Worm (Caenorhabditis elegans) whole organism, L4/young adult: ENCODE data around the gene nep-6.
"Not testable (repeated sequence)": the region's sequence is repeated elsewhere in the genome, so short reads cannot be mapped to it uniquely, and the experiment has no call there.

Experiments
- W03F9.2 ChIP-seq: fragments of 150-350 bp; optimal IDR thresholded peaks from 2 replicates; lab custom pipeline; 2014; ENCODE audit warnings: missing biosample characterization, missing genetic modification characterization
- dao-5 ChIP-seq: sonication (generic microtip); optimal IDR thresholded peaks from 2 replicates; lab custom pipeline; 2016; ENCODE audit warnings: missing genotype, missing genetic modification characterization, moderate library complexity, missing compliant biosample characterization
- him-1 ChIP-seq: sonication (generic microtip); optimal IDR thresholded peaks from 2 replicates; lab custom pipeline; 2016; ENCODE audit warnings: missing genotype, missing genetic modification reagents, missing genetic modification characterization, missing compliant biosample characterization

DNA sequence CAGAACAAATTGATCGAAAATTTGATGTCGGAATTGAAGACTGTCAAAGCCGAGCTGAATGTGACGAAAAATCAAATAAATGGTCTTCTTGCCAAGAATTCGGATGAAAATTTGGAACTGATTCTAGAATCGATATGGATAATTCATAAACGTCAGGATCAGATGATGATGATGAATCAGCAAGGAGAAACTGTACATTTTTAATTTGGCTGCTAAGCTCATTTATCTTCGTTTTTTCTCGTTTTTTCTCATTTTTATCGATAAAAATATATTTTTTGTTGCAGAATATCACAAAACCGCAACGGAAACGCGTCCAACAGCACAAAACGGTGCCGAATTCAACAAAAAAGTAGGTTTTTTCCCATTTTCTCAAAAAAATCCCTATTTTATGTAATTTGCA, 32.9 kb downstream of the nep-6 start, which contains the start of gene C16C8.14:
- TF ChIP-seq him-1; W03F9.2; dao-5 (tag; lab: Kevin White, UChicago): not testable (repeated sequence)
